Fruit fly (Drosophila melanogaster) whole organism, pupa: ENCODE data around the gene CG11885.
A peak's percentile ranks its signal among the peaks of the same experiment; 100 is the strongest.

ENCODE experiments used
- CG10348 ChIP-seq: fragments of 200-800 bp; sonication (Bioruptor generic); IDR thresholded peaks from 2 replicates; pipeline ENCODE4 v1.3.6; 2022; ENCODE audit warnings: missing biosample characterization, missing genetic modification characterization
- CG12605 ChIP-seq: fragments of 200-800 bp; sonication (Bioruptor generic); IDR thresholded peaks from 2 replicates; pipeline ENCODE4 v1.3.6; 2022; ENCODE audit warnings: missing biosample characterization, missing genetic modification characterization
- CG13204 ChIP-seq: fragments of 200-800 bp; sonication (Bioruptor generic); optimal IDR thresholded peaks from 2 replicates; lab custom pipeline; 2018; ENCODE audit warnings: missing biosample characterization, mild to moderate bottlenecking, missing genetic modification characterization, moderate library complexity
- CG14655 ChIP-seq: fragments of 200-800 bp; sonication (Bioruptor generic); optimal IDR thresholded peaks from 3 replicates; lab custom pipeline; 2017; ENCODE audit warnings: mild to moderate bottlenecking, missing biosample characterization, missing genetic modification reagents, missing genetic modification characterization
- CG15710 ChIP-seq: fragments of 200-800 bp; sonication (Bioruptor generic); optimal IDR thresholded peaks from 2 replicates; lab custom pipeline; 2018; ENCODE audit warnings: missing biosample characterization, mild to moderate bottlenecking, missing genetic modification characterization, moderate library complexity
- CG17806 ChIP-seq: fragments of 200-800 bp; sonication (Bioruptor generic); optimal IDR thresholded peaks from 2 replicates; lab custom pipeline; 2018; ENCODE audit warnings: missing biosample characterization, mild to moderate bottlenecking, missing genetic modification characterization, moderate library complexity
- CG32121 ChIP-seq: fragments of 200-800 bp; sonication (Bioruptor generic); IDR thresholded peaks from 2 replicates; pipeline ENCODE4 v1.3.6; 2022; ENCODE audit warnings: missing biosample characterization, missing genetic modification characterization
- CG34367 ChIP-seq: fragments of 200-800 bp; sonication (Bioruptor generic); optimal IDR thresholded peaks from 2 replicates; lab custom pipeline; 2018; ENCODE audit warnings: missing biosample characterization, mild to moderate bottlenecking, missing genetic modification characterization
- CG4496 ChIP-seq: fragments of 200-800 bp; sonication (Bioruptor generic); IDR thresholded peaks from 3 replicates; pipeline ENCODE4 v1.3.6; 2022; ENCODE audit warnings: missing biosample characterization, missing genetic modification characterization
- CG8159 ChIP-seq: fragments of 200-800 bp; sonication (Bioruptor generic); optimal IDR thresholded peaks from 3 replicates; lab custom pipeline; 2018; ENCODE audit warnings: missing biosample characterization, mild to moderate bottlenecking, missing genetic modification characterization, moderate library complexity
- CG8301 ChIP-seq: fragments of 200-800 bp; sonication (Bioruptor generic); optimal IDR thresholded peaks from 2 replicates; lab custom pipeline; 2018; ENCODE audit warnings: missing biosample characterization, mild to moderate bottlenecking, missing genetic modification characterization
- CG9948 ChIP-seq: fragments of 200-800 bp; sonication (Bioruptor generic); optimal IDR thresholded peaks from 2 replicates; lab custom pipeline; 2018; ENCODE audit warnings: missing biosample characterization, mild to moderate bottlenecking, missing genetic modification characterization, moderate library complexity
- D1 ChIP-seq: fragments of 200-800 bp; sonication (Bioruptor generic); optimal IDR thresholded peaks from 2 replicates; lab custom pipeline; 2018; ENCODE audit warnings: missing biosample characterization, mild to moderate bottlenecking, missing genetic modification characterization, moderate library complexity
- EcR ChIP-seq: fragments of 200-800 bp; sonication (Bioruptor generic); optimal IDR thresholded peaks from 3 replicates; lab custom pipeline; 2019; ENCODE audit warnings: missing biosample characterization, missing genetic modification characterization, mild to moderate bottlenecking, moderate library complexity, missing genetic modification reagents
- Ets98B ChIP-seq: fragments of 200-800 bp; sonication (Bioruptor generic); IDR thresholded peaks from 2 replicates; pipeline ENCODE4 v1.3.6; 2022; ENCODE audit warnings: missing biosample characterization, missing genetic modification characterization
- Pif1A ChIP-seq: fragments of 200-800 bp; sonication (Bioruptor generic); optimal IDR thresholded peaks from 3 replicates; lab custom pipeline; 2016; ENCODE audit warnings: missing biosample characterization, missing genetic modification characterization
- Pif1B ChIP-seq: fragments of 200-800 bp; sonication (Bioruptor generic); optimal IDR thresholded peaks from 3 replicates; lab custom pipeline; 2016; ENCODE audit warnings: missing biosample characterization, missing genetic modification characterization
- Snoo ChIP-seq: fragments of 200-800 bp; sonication (Bioruptor generic); optimal IDR thresholded peaks from 3 replicates; lab custom pipeline; 2017; ENCODE audit warnings: missing biosample characterization, mild to moderate bottlenecking, missing genetic modification characterization, inconsistent platforms
- fd96Ca ChIP-seq: fragments of 200-800 bp; sonication (Bioruptor generic); IDR thresholded peaks from 3 replicates; pipeline ENCODE4 v1.3.6; 2022; ENCODE audit warnings: missing biosample characterization, missing genetic modification characterization
- gl ChIP-seq: fragments of 200-800 bp; sonication (Bioruptor generic); optimal IDR thresholded peaks from 2 replicates; lab custom pipeline; 2018; ENCODE audit warnings: missing biosample characterization, mild to moderate bottlenecking, missing genetic modification characterization
- rn ChIP-seq: fragments of 200-800 bp; sonication (Bioruptor generic); IDR thresholded peaks from 2 replicates; pipeline ENCODE4 v1.3.6; 2022; ENCODE audit warnings: missing biosample characterization, missing genetic modification characterization

The CG11885 gene

DNA sequence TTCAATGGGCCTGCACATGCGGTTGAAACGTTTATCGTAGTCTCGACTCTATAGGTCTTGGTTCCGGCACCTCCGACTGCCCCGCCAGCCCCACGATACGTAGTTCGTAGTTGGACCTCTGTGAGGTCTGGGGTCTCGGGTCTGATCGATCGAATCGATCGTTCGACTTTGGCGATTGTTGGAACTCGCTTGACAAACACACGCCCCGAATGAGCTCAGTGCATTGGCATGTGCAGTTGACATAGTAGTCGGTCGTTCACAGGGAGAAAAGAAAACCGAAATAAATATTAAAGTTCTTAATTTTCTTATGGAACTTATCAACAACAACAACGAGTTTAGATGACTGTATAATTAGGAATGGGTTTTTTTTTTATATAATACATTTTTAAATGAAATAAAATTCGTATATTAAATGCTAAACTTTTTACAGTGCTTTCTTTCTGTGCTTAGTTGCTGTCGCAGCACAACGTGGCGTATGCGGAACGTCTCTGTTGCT, 14.1 kb upstream of the CG11885 start:
- peak; percentile 66 for TF ChIP-seq CG14655
- peak; percentile 61 for TF ChIP-seq CG8159 (tag; lab: Kevin White, UChicago)
- no peak for TF ChIP-seq D1
- TF ChIP-seq Pif1B (GFP tag; lab: Kevin White, UChicago), result peak; percentile 51
- TF ChIP-seq fd96Ca (GFP tag; lab: Robert Waterston, UW), result peak; percentile 54; the same call in 1 of the 3 replicates
- 0 out of 2 replicates have a peak, but pooled peaks have one; percentile 23 for TF ChIP-seq CG10348 (GFP tag; lab: Robert Waterston, UW)
- TF ChIP-seq CG34367 (tag; lab: Kevin White, UChicago), result peak; percentile 19
- peak; percentile 61 for TF ChIP-seq CG8301 (tag; lab: Kevin White, UChicago)
- peak; percentile 60 for TF ChIP-seq CG17806 (tag; lab: Kevin White, UChicago)
- TF ChIP-seq Snoo (tag; lab: Kevin White, UChicago), result no peak
- TF ChIP-seq Ets98B (GFP tag; lab: Robert Waterston, UW), result peak; percentile 83
- TF ChIP-seq CG4496, result peak; percentile 54; the same call in 1 of the 3 replicates
- peak; percentile 64 for TF ChIP-seq CG12605 (GFP tag; lab: Robert Waterston, UW)
- peak; percentile 52 for TF ChIP-seq CG9948 (tag; lab: Kevin White, UChicago)
- TF ChIP-seq CG32121 (GFP tag; lab: Robert Waterston, UW), result peak; percentile 83
- TF ChIP-seq Pif1A, result peak; percentile 53
- TF ChIP-seq EcR (GFP tag; lab: Kevin White, UChicago), result peak; percentile 2
- peak; percentile 5 for TF ChIP-seq gl
- TF ChIP-seq CG15710 (tag; lab: Kevin White, UChicago), result peak; percentile 49
- TF ChIP-seq rn (GFP tag; lab: Robert Waterston, UW), result peak; percentile 54; the same call in 1 of the 2 replicates
- TF ChIP-seq CG13204 (GFP tag; lab: Kevin White, UChicago), result no peak

DNA sequence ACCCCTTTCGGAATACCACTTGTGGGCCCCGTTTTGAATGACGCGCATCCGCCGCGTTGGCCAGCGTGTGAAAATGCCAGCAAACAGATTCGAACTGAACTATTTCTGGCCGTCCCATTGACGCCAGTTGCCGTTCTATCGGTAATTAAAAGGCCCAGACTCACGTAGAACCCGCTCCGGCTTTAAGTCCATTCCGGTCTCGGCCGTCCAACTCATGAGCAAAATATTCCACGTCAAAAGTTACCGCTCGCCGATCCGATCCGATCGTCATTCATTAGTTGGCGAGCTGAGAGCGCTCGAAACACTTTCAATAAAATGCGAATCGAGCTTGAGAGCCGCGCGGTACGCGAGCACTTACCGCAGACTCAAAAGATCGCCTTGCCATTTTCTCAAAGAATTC, 13.2 kb upstream of the CG11885 start:
- TF ChIP-seq CG12605 (GFP tag; lab: Robert Waterston, UW) (no peak), CG4496 (no peak), CG9948 (tag; lab: Kevin White, UChicago) (no peak), gl (no peak), CG8159 (tag; lab: Kevin White, UChicago) (no peak), Pif1B (GFP tag; lab: Kevin White, UChicago) (no peak), CG8301 (tag; lab: Kevin White, UChicago) (no peak), CG14655 (no peak), D1 (no peak), rn (GFP tag; lab: Robert Waterston, UW) (no peak), CG34367 (tag; lab: Kevin White, UChicago) (no peak), Pif1A (no peak), EcR (GFP tag; lab: Kevin White, UChicago) (no peak), fd96Ca (GFP tag; lab: Robert Waterston, UW) (no peak), CG13204 (GFP tag; lab: Kevin White, UChicago) (no peak), Snoo (tag; lab: Kevin White, UChicago) (no peak), CG10348 (GFP tag; lab: Robert Waterston, UW) (no peak)
- TF ChIP-seq, all 21 proteins: peak for 0

DNA sequence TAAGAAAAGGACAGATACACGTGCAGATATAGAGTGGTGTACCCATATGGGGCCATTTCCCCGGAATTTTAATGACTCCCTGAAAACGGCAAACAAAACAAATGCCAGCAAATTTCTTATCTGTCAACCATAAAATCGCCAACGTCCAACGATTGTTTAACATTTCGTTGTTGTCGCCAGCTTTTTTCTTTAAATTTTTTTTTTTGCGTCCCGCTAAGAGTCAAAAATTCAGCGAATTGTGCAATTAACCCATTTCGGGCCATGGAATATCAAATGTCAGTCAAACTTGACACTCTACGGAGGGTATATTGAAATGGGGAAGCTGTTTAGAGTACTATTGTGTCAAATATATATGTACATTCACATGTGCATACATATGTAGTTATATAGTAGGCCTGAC, 10.9 kb upstream of the CG11885 start:
- TF ChIP-seq Pif1B (GFP tag; lab: Kevin White, UChicago), result no peak
- TF ChIP-seq CG15710 (tag; lab: Kevin White, UChicago), result no peak

DNA sequence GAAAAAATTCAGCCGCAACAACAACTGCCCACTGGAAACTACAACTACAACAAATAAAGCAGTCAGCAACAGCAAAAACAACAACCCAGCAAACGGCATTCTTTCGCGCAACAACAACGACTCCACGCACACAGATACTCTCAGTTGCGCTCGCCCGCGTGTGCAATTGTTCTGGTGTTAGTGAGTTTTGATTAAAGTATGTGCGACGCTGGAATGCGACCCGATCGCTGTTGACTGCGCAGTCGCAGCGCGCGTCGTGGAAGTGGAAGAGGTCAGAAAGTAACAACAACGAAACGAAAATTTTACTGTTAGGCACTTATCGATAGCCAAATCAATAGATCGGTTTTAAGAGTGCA, 10.4 kb upstream of the CG11885 start:
- TF ChIP-seq CG4496, result peak; percentile 9; the same call in 1 of the 3 replicates
- TF ChIP-seq CG13204 (GFP tag; lab: Kevin White, UChicago), result peak; percentile 58
- no peak for TF ChIP-seq Pif1B (GFP tag; lab: Kevin White, UChicago)
- peak; percentile 26 for TF ChIP-seq EcR (GFP tag; lab: Kevin White, UChicago)
- no peak for TF ChIP-seq CG34367 (tag; lab: Kevin White, UChicago)

DNA sequence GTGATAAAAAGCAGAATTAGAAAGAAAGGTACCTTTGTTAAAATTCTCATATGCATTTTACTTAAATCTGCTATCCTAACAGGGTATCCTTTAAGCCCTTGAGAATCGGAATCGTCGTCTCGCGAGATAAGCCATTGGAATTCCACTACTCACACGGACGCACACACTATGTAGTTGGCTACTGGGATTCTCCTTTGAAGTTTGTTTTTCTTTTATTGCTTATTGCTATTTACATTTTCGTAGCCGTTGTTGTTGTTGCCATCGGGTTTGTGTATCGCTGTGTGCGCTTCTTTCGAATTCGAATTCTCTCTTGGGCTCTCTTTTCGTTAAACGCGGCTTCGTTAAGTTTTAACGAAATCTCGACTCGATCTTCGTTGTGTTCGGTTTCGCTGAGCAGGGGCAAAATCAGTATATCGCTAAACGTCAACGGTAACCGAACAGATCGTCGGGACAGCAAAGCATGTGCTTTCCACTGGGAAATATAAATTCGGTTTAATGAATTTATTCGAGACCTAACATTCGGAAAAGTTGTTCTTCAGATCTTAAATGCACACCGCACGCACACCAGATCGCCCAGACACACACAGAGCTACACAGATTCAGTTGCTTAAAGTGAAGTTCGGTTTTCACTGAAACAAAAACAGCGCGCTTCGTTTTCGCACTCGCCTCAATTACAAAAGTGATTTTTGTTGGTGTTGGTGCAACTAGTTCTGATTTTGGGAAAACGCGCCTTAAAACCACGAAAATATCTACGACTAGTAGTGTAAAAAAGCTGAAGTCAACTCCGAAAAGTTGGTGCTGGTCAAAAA, 9.8 kb upstream of the CG11885 start, which contains the start of gene ex:
Gene ex, plus strand, starts transcription at position 408 of the 809 bp plus-strand sequence.
- TF ChIP-seq CG32121 (GFP tag; lab: Robert Waterston, UW) (peak; percentile 41; the same call in 1 of the 2 replicates), Ets98B (GFP tag; lab: Robert Waterston, UW) (peak; percentile 64; the same call in 1 of the 2 replicates), CG12605 (GFP tag; lab: Robert Waterston, UW) (peak; percentile 88), EcR (GFP tag; lab: Kevin White, UChicago) (peak; percentile 26), CG17806 (tag; lab: Kevin White, UChicago) (peak; percentile 37), CG10348 (GFP tag; lab: Robert Waterston, UW) (no peak), gl (peak; percentile 87), rn (GFP tag; lab: Robert Waterston, UW) (no peak), CG15710 (tag; lab: Kevin White, UChicago) (peak; percentile 46), CG13204 (GFP tag; lab: Kevin White, UChicago) (peak; percentile 55), CG14655 (peak; percentile 23), CG4496 (peak; percentile 88), D1 (no peak), CG8159 (tag; lab: Kevin White, UChicago) (peak; percentile 45), Snoo (tag; lab: Kevin White, UChicago) (peak; percentile 11), CG9948 (tag; lab: Kevin White, UChicago) (peak; percentile 64), Pif1B (GFP tag; lab: Kevin White, UChicago) (peak; percentile 70), CG8301 (tag; lab: Kevin White, UChicago) (peak; percentile 19), fd96Ca (GFP tag; lab: Robert Waterston, UW) (peak; percentile 69; the same call in 2 of the 3 replicates), CG34367 (tag; lab: Kevin White, UChicago) (peak; percentile 46), Pif1A (peak; percentile 62)
